Fruit fly (Drosophila melanogaster): Measurements from ENCODE around the gene mAChR-B.

Gene mAChR-B

DNA sequence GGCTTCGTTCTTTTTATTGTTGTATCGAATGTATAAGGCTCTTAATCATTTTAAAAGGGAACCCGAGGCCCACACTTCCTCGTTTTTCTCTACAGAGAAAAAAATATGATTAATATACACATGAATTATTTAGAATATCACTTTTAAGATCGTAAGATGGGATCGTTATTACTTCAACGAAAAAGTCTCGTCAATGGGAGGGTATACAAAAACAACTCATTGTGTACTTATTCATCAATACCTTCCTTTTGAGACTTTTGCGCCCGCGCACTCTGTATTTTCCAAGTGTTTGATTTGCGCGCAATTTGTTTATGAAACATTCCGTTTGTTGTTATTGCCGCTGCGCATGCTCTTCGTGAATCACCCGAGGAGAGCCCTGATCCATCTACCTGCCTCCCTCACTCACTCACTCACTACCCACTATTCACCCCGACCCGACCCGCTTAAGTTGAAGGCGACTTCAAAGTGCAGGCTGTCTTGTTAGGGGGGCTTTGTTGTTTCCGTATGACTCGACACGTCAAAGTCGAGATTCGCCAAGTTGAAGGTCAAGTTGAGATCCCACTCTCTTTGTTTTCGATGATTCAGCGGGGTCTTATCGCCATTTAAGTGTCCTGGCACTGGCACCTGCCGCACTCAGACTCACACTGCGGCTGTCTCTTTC lies 57.0 kb downstream of the mAChR-B start:
- no peak for TF ChIP-seq CTCF (optimal IDR thresholded peaks at IDR 0.05)
- no peak for TF ChIP-seq CG8478 (optimal IDR thresholded peaks at IDR 0.05)

DNA sequence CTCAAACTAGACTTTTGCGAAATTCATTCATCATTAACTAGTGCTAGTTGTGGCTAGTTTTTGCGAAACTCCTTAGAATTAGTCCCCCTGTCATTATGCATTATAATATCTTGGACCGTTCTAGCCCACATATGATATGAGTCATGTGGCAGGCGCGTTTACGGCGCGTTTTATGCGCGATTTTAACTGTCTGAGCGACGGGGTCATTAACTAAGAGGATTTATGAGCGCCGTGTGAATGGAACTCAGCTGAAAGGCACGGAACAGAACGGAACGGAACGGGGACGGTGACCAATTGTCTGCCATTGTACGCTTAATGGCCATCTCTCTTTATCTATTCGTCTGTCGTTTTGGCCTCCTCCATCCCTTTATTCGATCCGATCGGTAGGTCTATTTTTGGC lies 59.0 kb downstream of the mAChR-B start:
- TF ChIP-seq CG8478 (optimal IDR thresholded peaks at IDR 0.05), result no peak
- no peak for TF ChIP-seq CTCF (optimal IDR thresholded peaks at IDR 0.05)

DNA sequence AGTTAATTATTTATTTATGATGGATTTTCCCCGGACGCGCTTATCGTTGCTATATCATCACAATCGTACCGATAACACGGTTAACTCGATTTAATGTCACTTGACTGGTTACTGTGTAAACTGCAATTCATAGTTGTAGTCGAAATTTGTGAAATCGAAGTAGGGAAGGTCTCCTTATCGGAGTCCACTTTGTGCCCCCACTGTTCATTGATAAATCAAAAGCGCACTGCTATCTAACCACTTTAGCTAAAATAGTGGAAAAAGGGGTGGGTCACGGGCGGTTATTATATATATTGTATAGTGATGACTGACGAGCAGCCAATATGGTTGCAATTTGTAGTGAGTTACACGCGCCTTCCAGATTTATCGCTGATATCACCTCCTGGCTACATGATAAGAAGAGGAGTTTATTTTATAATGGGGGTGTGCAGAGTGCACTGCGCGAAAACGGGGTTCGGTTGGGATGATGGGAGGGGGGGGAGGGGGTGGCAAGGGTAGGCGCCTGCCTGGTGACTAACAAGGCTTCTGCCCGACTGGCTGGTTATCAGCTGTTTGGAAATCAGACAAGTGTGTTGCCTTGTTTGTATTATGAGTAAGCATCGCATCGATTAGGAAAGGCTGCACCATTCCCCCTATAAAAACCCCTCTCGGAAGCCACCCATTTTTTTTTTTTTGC lies 59.8 kb downstream of the mAChR-B start:
- no peak for TF ChIP-seq CTCF (optimal IDR thresholded peaks at IDR 0.05)
- TF ChIP-seq CG8478 (optimal IDR thresholded peaks at IDR 0.05), result no peak

DNA sequence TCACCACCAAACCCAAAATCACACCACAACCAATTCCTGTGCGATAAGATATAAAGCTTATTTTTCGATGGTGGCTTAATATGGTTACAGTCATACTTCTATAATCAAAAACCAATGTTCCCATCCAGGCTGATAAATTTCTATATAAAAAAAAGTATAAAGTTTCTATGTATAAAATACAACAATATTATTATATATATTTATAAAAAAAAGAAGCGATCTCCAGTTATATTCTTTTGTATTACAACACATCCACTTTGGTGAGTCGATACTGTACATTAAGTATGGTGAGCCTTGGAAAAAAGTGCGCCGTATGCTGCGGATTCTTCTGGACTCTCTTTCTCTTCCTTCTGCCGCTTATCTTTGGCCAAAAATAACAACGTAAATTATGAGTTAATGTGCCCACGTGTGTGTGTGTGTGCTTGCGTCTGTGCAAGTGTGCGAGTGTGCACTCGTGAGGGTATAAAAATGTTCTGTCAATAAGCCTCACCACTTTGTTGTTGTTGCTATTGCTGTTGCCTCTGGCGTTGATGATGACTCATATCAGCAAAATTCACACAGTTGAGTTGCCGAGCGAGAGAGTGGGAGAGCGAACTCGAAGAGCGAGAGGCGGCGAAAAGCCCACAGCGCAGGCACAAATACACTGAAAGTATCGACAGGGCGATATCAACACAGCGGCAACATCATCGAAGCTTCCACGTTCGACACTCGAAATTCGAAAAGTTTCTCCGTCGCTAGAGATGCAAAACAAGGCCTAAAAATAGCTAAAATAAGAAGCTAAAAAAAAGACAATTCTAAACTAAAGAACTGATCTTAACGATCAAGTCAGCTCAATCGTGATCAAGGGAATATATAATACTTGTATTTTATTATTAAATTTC lies 60.6 kb downstream of the mAChR-B start:
- TF ChIP-seq CG8478 (optimal IDR thresholded peaks at IDR 0.05) (no peak), CTCF (optimal IDR thresholded peaks at IDR 0.05) (no peak)

DNA sequence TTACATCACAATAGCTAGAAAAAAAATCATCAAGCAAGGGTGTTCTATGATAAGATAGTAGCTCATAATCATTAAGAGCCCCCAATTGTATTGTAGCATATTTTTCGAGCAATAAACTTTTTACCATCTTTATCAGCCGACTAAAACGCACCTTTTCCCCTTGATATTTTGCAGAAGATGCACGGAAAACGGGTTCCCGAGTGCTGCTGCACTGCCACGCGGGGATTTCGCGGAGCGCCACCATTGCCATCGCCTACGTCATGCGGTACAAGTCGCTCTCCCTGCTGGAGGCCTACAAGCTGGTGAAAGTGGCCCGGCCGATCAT lies 61.2 kb downstream of the mAChR-B start:
- TF ChIP-seq CG8478 (optimal IDR thresholded peaks at IDR 0.05) (no peak), CTCF (optimal IDR thresholded peaks at IDR 0.05) (no peak)

DNA sequence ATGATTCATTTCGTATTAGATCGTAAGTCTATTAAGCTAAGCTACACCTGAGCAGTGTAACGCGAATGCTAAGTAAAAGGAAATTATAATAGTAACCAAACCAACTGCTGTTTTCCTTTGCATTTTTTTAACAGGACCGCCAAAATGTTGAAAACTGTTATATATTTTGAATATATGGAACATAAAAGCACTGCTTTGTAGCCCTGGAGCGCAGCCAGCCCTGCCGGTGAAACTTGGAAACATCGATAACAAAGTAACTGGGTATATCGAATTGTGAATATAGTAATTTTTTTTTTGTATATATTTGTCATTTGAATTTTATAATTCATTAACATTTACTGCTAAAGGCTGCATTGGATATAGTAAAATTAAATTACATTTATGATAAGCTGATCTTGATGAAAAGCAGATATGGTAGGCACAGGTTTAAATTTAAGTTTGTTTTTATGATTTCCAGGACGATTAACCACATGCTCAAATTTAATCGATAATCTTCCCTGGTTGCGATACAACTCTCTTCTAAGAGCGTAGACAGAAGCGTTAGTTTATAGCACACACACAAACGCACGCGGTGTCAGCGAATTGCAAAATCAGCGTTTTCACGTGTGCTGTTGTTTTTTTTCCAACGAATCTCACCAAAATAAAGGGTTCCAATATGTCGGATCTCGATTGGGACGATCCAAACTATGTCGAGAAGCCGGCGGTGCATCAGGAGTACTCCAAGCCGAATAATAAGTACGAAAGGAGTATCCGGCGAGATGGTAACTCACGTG lies 63.3 kb downstream of the mAChR-B start, which contains the start of gene CG7878:
CG7878 (plus strand) TSS at position 528 of the 773 bp plus-strand sequence.
- TF ChIP-seq CTCF (optimal IDR thresholded peaks at IDR 0.05), result no peak
- no peak for TF ChIP-seq CG8478 (optimal IDR thresholded peaks at IDR 0.05)

DNA sequence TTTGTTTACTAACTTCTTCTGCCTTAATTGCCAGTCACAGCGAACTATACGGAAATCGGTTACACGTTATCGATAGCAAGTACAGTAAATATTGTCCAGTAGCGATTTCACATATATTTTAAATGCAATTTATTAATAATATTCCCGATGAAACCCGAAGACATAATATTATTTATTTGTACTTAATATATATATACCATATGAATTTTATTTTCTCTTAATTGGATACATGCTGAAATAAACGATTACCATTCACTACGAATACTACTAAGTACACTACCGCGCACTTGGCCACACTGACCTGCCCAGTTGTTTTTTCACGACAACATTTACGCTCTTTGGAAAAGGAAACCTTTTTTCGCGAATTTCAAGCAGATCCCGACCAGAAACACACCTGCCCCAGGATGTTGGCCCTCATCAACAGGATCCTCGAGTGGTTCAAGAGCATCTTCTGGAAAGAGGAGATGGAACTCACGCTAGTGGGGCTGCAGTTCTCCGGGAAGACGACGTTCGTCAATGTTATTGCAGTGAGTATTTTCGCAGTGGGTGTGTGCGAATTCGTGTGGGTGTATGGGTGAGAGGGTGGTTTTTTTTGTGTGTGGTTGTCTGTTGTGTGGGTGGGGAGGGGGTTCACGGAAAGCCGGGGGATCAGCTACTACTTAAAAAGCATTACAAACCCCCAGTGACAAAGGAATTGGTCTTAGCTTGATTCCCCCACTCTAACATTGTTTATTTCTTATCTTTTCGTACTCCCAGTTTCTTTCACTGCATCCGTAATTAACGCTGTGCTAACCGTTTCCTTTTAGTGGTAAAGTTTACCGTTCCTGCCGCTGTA lies 67.4 kb downstream of the mAChR-B start, which contains the start of the genes CG9667 and Arl8:
CG9667 (minus strand) TSS at position 42 of the 835 bp plus-strand sequence.
Arl8 (plus strand) TSS at position 290 of the 835 bp plus-strand sequence.
- TF ChIP-seq CG8478 (optimal IDR thresholded peaks at IDR 0.05) (no peak), CTCF (optimal IDR thresholded peaks at IDR 0.05) (no peak)

DNA sequence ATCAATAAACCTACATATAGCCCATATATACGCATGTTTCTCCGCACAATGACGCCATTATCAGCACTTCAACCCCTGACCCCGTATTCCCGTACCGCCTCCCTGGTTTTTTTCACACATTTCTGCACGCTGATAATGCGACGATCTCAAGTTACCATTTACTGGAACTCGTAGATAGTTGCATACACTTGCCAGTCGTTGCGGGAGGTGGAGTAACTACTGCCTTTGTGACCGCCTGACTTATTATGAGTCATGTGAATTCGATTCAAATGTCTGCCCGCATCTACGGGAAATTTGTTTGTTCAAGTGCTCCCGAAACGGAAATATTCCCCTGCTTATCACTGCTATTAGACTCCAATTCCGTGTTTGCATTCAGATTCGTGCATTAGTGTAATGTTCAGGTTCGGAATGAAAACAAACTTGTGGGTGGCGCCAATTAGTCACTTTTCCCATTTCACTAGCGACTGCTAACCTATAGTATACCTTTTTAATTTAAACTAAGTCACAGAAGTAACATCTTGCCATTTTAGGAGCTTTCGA lies 68.1 kb downstream of the mAChR-B start:
- TF ChIP-seq CG8478 (optimal IDR thresholded peaks at IDR 0.05) (no peak), CTCF (optimal IDR thresholded peaks at IDR 0.05) (no peak)

DNA sequence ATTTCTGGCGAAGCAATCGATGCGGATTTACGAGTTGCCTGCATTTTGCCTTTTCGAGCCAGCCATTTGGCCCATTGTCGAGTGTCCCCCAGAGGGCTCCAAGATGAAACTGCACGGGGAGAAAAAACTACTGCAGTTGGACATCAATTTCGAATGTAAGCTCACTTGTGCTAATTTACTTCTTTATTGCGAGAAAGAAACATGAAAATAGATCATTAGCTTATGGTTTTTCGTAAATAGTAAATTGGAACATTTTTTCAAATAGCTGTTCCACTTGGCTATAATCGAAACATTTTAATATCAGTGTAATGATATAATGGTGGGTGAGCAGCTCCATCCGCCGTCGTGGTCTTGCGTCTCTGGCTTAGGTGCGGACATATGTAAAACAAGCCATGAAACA lies 73.3 kb downstream of the mAChR-B start:
- TF ChIP-seq CG8478 (optimal IDR thresholded peaks at IDR 0.05), result no peak
- TF ChIP-seq CTCF (optimal IDR thresholded peaks at IDR 0.05), result no peak

DNA sequence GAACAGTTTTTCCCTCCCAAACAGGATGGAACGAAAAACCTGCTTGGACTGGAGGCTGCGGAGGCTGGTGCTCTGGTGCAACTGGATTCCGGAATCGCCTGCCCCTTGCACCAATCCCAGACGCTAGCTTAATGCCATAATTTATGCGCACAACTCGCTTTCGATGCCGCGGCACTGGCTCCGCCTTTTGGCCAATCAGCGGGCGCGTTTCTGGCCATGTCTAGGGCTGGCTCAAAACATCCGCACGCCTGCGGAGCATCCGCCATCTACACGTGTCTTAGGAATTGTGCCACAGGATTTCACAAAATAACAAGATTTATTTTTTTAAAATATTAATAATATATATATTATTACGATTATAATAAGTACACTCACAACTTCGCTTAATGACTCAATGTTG lies 75.5 kb downstream of the mAChR-B start:
- TF ChIP-seq CTCF (optimal IDR thresholded peaks at IDR 0.05), result no peak
- TF ChIP-seq CG8478 (optimal IDR thresholded peaks at IDR 0.05), result no peak
